Fruit fly (Drosophila melanogaster) whole organism, embryonic: ENCODE measurements around the gene Jupiter.

Source experiments
- ATbp ChIP-seq: fragments of 200-800 bp; sonication (Bioruptor generic); optimal IDR thresholded peaks from 2 replicates; lab custom pipeline; 2017; ENCODE audit warnings: missing biosample characterization, mild to moderate bottlenecking, missing genetic modification characterization, missing genetic modification reagents
- Adf1 ChIP-seq: fragments of 200-800 bp; sonication (Bioruptor generic); IDR thresholded peaks from 2 replicates; pipeline ENCODE4 v1.3.6; 2022; ENCODE audit warnings: missing biosample characterization, missing genetic modification characterization
- Awh ChIP-seq: fragments of 200-800 bp; sonication (Bioruptor generic); IDR thresholded peaks from 2 replicates; pipeline ENCODE4, ENCODE4 v1.3.6; 2022; ENCODE audit warnings: missing biosample characterization, missing genetic modification characterization
- B-H2 ChIP-seq: fragments of 200-800 bp; sonication (Bioruptor generic); optimal IDR thresholded peaks from 2 replicates; lab custom pipeline; 2018; ENCODE audit warnings: missing biosample characterization, mild to moderate bottlenecking, missing genetic modification characterization
- CG11456 ChIP-seq: fragments of 200-800 bp; sonication (Bioruptor generic); IDR thresholded peaks from 3 replicates; pipeline ENCODE4 v1.3.6; 2022; ENCODE audit warnings: missing biosample characterization, missing genetic modification characterization
- CG11560 ChIP-seq: fragments of 200-800 bp; sonication (Bioruptor generic); IDR thresholded peaks from 3 replicates; pipeline ENCODE4 v1.3.6; 2022; ENCODE audit warnings: missing biosample characterization, missing genetic modification characterization
- CG11723 ChIP-seq: fragments of 200-800 bp; sonication (Bioruptor generic); optimal IDR thresholded peaks from 2 replicates; lab custom pipeline; 2017; ENCODE audit warnings: missing biosample characterization, mild to moderate bottlenecking, missing genetic modification characterization
- CG13287 ChIP-seq: fragments of 200-800 bp; sonication (Bioruptor generic); IDR thresholded peaks from 2 replicates; pipeline ENCODE4 v1.3.6; 2022; ENCODE audit warnings: missing biosample characterization, missing genetic modification characterization; ENCODE audit not compliant: partially characterized antibody
- CG14860 ChIP-seq: fragments of 200-800 bp; sonication (Bioruptor generic); IDR thresholded peaks from 3 replicates; pipeline ENCODE4 v1.3.6; 2022; ENCODE audit warnings: missing biosample characterization, missing genetic modification characterization; ENCODE audit not compliant: partially characterized antibody
- CG18599 ChIP-seq: fragments of 200-800 bp; sonication (Bioruptor generic); optimal IDR thresholded peaks from 3 replicates; lab custom pipeline; 2017; ENCODE audit warnings: missing biosample characterization, missing genetic modification characterization, mild to moderate bottlenecking, moderate library complexity, missing genetic modification reagents
- CG2129 ChIP-seq: fragments of 200-800 bp; sonication (Bioruptor generic); IDR thresholded peaks from 2 replicates; pipeline ENCODE4 v1.3.6; 2022; ENCODE audit warnings: missing biosample characterization, missing genetic modification characterization; ENCODE audit not compliant: partially characterized antibody
- CG2199 ChIP-seq: fragments of 200-800 bp; sonication (Bioruptor generic); IDR thresholded peaks from 3 replicates; pipeline ENCODE4 v1.3.6; 2022; ENCODE audit warnings: missing biosample characterization, missing genetic modification characterization
- CG30020 ChIP-seq: fragments of 200-800 bp; optimal IDR thresholded peaks from 2 replicates; lab custom pipeline; 2019; ENCODE audit warnings: missing biosample characterization, mild to moderate bottlenecking, missing genetic modification characterization, moderate library complexity
- CG33213 ChIP-seq: fragments of 200-800 bp; sonication (Bioruptor generic); optimal IDR thresholded peaks from 3 replicates; lab custom pipeline; 2016; ENCODE audit warnings: missing biosample characterization, missing genetic modification characterization
- CG3726 ChIP-seq: fragments of 200-800 bp; sonication (Bioruptor generic); IDR thresholded peaks from 3 replicates; pipeline ENCODE4, ENCODE4 v1.3.6; 2022; ENCODE audit warnings: missing biosample characterization, missing genetic modification characterization
- CG3995 ChIP-seq: fragments of 200-800 bp; sonication (Bioruptor generic); optimal IDR thresholded peaks from 3 replicates; lab custom pipeline; 2016; ENCODE audit warnings: missing biosample characterization, missing genetic modification characterization
- CG43689 ChIP-seq: fragments of 200-800 bp; sonication (Bioruptor generic); IDR thresholded peaks from 2 replicates; pipeline ENCODE4 v1.3.6; 2022; ENCODE audit warnings: missing biosample characterization, missing genetic modification characterization
- CG4730 ChIP-seq: fragments of 200-800 bp; sonication (Bioruptor generic); IDR thresholded peaks from 2 replicates; pipeline ENCODE4 v1.3.6; 2022; ENCODE audit warnings: missing biosample characterization, missing genetic modification characterization
- CG5245 ChIP-seq: fragments of 200-800 bp; sonication (Bioruptor generic); optimal IDR thresholded peaks from 3 replicates; lab custom pipeline; 2016; ENCODE audit warnings: missing biosample characterization, missing genetic modification characterization
- CG6254 ChIP-seq: fragments of 200-800 bp; sonication (Bioruptor generic); optimal IDR thresholded peaks from 3 replicates; lab custom pipeline; 2017; ENCODE audit warnings: mild to moderate bottlenecking, missing biosample characterization, missing genetic modification reagents, missing genetic modification characterization
- CG8359 ChIP-seq: fragments of 200-800 bp; sonication (Bioruptor generic); optimal IDR thresholded peaks from 2 replicates; lab custom pipeline; 2017; ENCODE audit warnings: missing biosample characterization, mild to moderate bottlenecking, missing genetic modification characterization, borderline replicate concordance
- CG9876 ChIP-seq: fragments of 200-800 bp; sonication (Bioruptor generic); optimal IDR thresholded peaks from 2 replicates; lab custom pipeline; 2016; ENCODE audit warnings: missing biosample characterization, missing genetic modification characterization
- CG9932 ChIP-seq: fragments of 200-800 bp; sonication (Bioruptor generic); IDR thresholded peaks from 2 replicates; pipeline ENCODE4 v1.3.6; 2022; ENCODE audit warnings: missing biosample characterization, missing genetic modification characterization
- E2f1 ChIP-seq: fragments of 200-800 bp; sonication (Bioruptor generic); IDR thresholded peaks from 2 replicates; pipeline ENCODE4 v1.3.6; 2022; ENCODE audit warnings: missing biosample characterization, missing genetic modification characterization
- GATAe ChIP-seq: fragments of 200-800 bp; sonication (Bioruptor generic); conservative IDR thresholded peaks from 2 replicates; pipeline ENCODE4 v1.3.6; 2022; ENCODE audit warnings: missing biosample characterization, missing genetic modification characterization
- HmgZ ChIP-seq: fragments of 200-800 bp; sonication (Bioruptor generic); optimal IDR thresholded peaks from 2 replicates; lab custom pipeline; 2018; ENCODE audit warnings: missing biosample characterization, mild to moderate bottlenecking, missing genetic modification characterization
- Hmx ChIP-seq: fragments of 200-800 bp; sonication (Bioruptor generic); optimal IDR thresholded peaks from 2 replicates; lab custom pipeline; 2016; ENCODE audit warnings: missing biosample characterization, missing genetic modification characterization
- Meics ChIP-seq: fragments of 200-800 bp; sonication (Bioruptor generic); optimal IDR thresholded peaks from 2 replicates; lab custom pipeline; 2017; ENCODE audit warnings: missing biosample characterization, mild to moderate bottlenecking, missing genetic modification characterization
- Neu2 ChIP-seq: fragments of 200-800 bp; sonication (Bioruptor generic); optimal IDR thresholded peaks from 3 replicates; lab custom pipeline; 2016; ENCODE audit warnings: missing biosample characterization, missing genetic modification characterization, borderline replicate concordance
- Nf-YA ChIP-seq: fragments of 200-800 bp; sonication (Bioruptor generic); IDR thresholded peaks from 2 replicates; pipeline ENCODE4 v1.3.6; 2022; ENCODE audit warnings: missing biosample characterization, missing genetic modification characterization
- Side ChIP-seq: fragments of 200-800 bp; sonication (Bioruptor generic); optimal IDR thresholded peaks from 2 replicates; lab custom pipeline; 2016; ENCODE audit warnings: missing biosample characterization, missing genetic modification characterization
- Stat92E ChIP-seq, 3 experiments: fragments of >200 bp in 2 of 3; fragments of 200-800 bp in 1 of 3; sonication (Bioruptor generic) in 1 of 3; optimal IDR thresholded peaks; 2 replicates each; lab custom pipeline; 2017 to 2019; ENCODE audit warnings: missing biosample characterization in 3 of 3, missing genetic modification characterization in 3 of 3, mild to moderate bottlenecking in 1 of 3, moderate library complexity in 1 of 3
- TFAM ChIP-seq: fragments of 200-800 bp; sonication (Bioruptor generic); optimal IDR thresholded peaks from 2 replicates; lab custom pipeline; 2017; ENCODE audit warnings: missing biosample characterization, missing genetic modification characterization, inconsistent platforms
- Xrp1 ChIP-seq: fragments of 200-800 bp; sonication (Bioruptor generic); IDR thresholded peaks from 2 replicates; pipeline ENCODE4 v1.3.6; 2022; ENCODE audit warnings: missing biosample characterization, missing genetic modification characterization
- ab ChIP-seq: fragments of 200-800 bp; sonication (Bioruptor generic); optimal IDR thresholded peaks from 2 replicates; lab custom pipeline; 2016; ENCODE audit warnings: missing biosample characterization, missing genetic modification characterization
- aop ChIP-seq: fragments of 200-800 bp; sonication (Bioruptor generic); IDR thresholded peaks from 2 replicates; pipeline ENCODE4 v1.3.6; 2022; ENCODE audit warnings: missing biosample characterization, missing genetic modification characterization
- dimm ChIP-seq: fragments of 200-800 bp; sonication (Bioruptor generic); IDR thresholded peaks from 2 replicates; pipeline ENCODE4 v1.3.6; 2022; ENCODE audit warnings: missing biosample characterization, missing genetic modification characterization
- grn ChIP-seq: fragments of 200-800 bp; sonication (Bioruptor generic); optimal IDR thresholded peaks from 3 replicates; lab custom pipeline; 2017; ENCODE audit warnings: missing biosample characterization, missing genetic modification characterization
- kay ChIP-seq: fragments of 200-800 bp; sonication (Bioruptor generic); optimal IDR thresholded peaks from 2 replicates; lab custom pipeline; 2016; ENCODE audit warnings: missing biosample characterization, missing genetic modification characterization
- lilli ChIP-seq: fragments of 200-800 bp; sonication (Bioruptor generic); optimal IDR thresholded peaks from 3 replicates; lab custom pipeline; 2016; ENCODE audit warnings: missing biosample characterization, missing genetic modification characterization
- lola ChIP-seq, 3 experiments: fragments of >200 bp in 2 of 3; fragments of 200-800 bp in 1 of 3; sonication (Bioruptor generic) in 1 of 3; optimal IDR thresholded peaks; 2 replicates each; lab custom pipeline; 2017 to 2019; ENCODE audit warnings: missing biosample characterization in 3 of 3, missing genetic modification characterization in 3 of 3, mild to moderate bottlenecking in 1 of 3, moderate library complexity in 1 of 3
- pum ChIP-seq: fragments of 200-800 bp; sonication (Bioruptor generic); optimal IDR thresholded peaks from 2 replicates; lab custom pipeline; 2016; ENCODE audit warnings: missing biosample characterization, missing genetic modification characterization
- seq ChIP-seq: fragments of 200-800 bp; sonication (Bioruptor generic); IDR thresholded peaks from 2 replicates; pipeline ENCODE4 v1.3.6; 2022; ENCODE audit warnings: missing biosample characterization, missing genetic modification characterization
- sisA ChIP-seq: fragments of 200-800 bp; sonication (Bioruptor generic); IDR thresholded peaks from 2 replicates; pipeline ENCODE4 v1.3.6; 2022; ENCODE audit warnings: missing biosample characterization, missing genetic modification characterization
- so ChIP-seq: fragments of 200-800 bp; sonication (Bioruptor generic); IDR thresholded peaks from 3 replicates; pipeline ENCODE4 v1.3.6; 2022; ENCODE audit warnings: missing biosample characterization, missing genetic modification characterization
- stc ChIP-seq: fragments of 200-800 bp; sonication (Bioruptor generic); IDR thresholded peaks from 2 replicates; pipeline ENCODE4 v1.3.6; 2022; ENCODE audit warnings: missing biosample characterization, missing genetic modification characterization
- tup ChIP-seq: fragments of 200-800 bp; sonication (Bioruptor generic); optimal IDR thresholded peaks from 2 replicates; lab custom pipeline; 2016; ENCODE audit warnings: missing biosample characterization, mild to moderate bottlenecking, missing genetic modification characterization, moderate library complexity
- tx ChIP-seq: fragments of 200-800 bp; sonication (Bioruptor generic); optimal IDR thresholded peaks from 2 replicates; lab custom pipeline; 2016; ENCODE audit warnings: missing biosample characterization, missing genetic modification characterization
- zen2 ChIP-seq: fragments of 200-800 bp; sonication (Bioruptor generic); IDR thresholded peaks from 3 replicates; pipeline ENCODE4 v1.3.6; 2022; ENCODE audit warnings: missing biosample characterization, missing genetic modification characterization; ENCODE audit not compliant: partially characterized antibody
- zfh2 ChIP-seq: fragments of 200-800 bp; sonication (Bioruptor generic); optimal IDR thresholded peaks from 2 replicates; lab custom pipeline; 2016; ENCODE audit warnings: missing biosample characterization, missing genetic modification characterization

The Jupiter gene

dm6 chr3R:11557492-11557965 is 62.2 kb downstream of the Jupiter start, which contains the start of gene CG10898 (continued):
- no peak for TF ChIP-seq Nf-YA (GFP tag; lab: Robert Waterston, UW)
- TF ChIP-seq CG30020 (tag; lab: Kevin White, UChicago): peak; percentile 87
- TF ChIP-seq HmgZ: peak; percentile 89
- peak; percentile 65 for TF ChIP-seq ab (GFP tag; lab: Kevin White, UChicago)
- peak; percentile 60 for TF ChIP-seq CG6254
- TF ChIP-seq sisA: peak; percentile 87
- peak; percentile 73 for TF ChIP-seq Awh (GFP tag; lab: Robert Waterston, UW)
- peak; percentile 31; the same call in 1 of the 2 replicates for TF ChIP-seq GATAe (GFP tag; lab: Robert Waterston, UW)
- peak; percentile 46 for TF ChIP-seq CG11723 (GFP tag; lab: Kevin White, UChicago)
- TF ChIP-seq Xrp1 (GFP tag; lab: Robert Waterston, UW): peak; percentile 89
- TF ChIP-seq TFAM: peak; percentile 33
- peak; percentile 83 for TF ChIP-seq Side
- TF ChIP-seq CG2199 (GFP tag; lab: Robert Waterston, UW): 0 out of 3 replicates have a peak, but pooled peaks have one; percentile 47
- peak; percentile 85 for TF ChIP-seq CG33213 (GFP tag; lab: Kevin White, UChicago)
- TF ChIP-seq kay (GFP tag; lab: Kevin White, UChicago): peak; percentile 67
- peak; percentile 73 for TF ChIP-seq CG9876 (GFP tag; lab: Kevin White, UChicago)
- peak; percentile 44 for TF ChIP-seq grn (GFP tag; lab: Kevin White, UChicago)
- TF ChIP-seq CG13287 (GFP tag; lab: Robert Waterston, UW): peak; percentile 56; the same call in 1 of the 2 replicates
- TF ChIP-seq seq (GFP tag; lab: Robert Waterston, UW): peak; percentile 67
- TF ChIP-seq zen2 (GFP tag; lab: Robert Waterston, UW): no peak
- TF ChIP-seq Hmx: peak; percentile 41
- peak; percentile 90 for TF ChIP-seq pum
- TF ChIP-seq ATbp (GFP tag; lab: Kevin White, UChicago): peak; percentile 30
- no peak for TF ChIP-seq CG14860 (GFP tag; lab: Robert Waterston, UW)
- peak; percentile 43 for TF ChIP-seq Adf1
- peak; percentile 87 for TF ChIP-seq E2f1
- 0 out of 2 replicates have a peak, but pooled peaks have one; percentile 28 for TF ChIP-seq CG43689 (GFP tag; lab: Robert Waterston, UW)
- TF ChIP-seq so (GFP tag; lab: Robert Waterston, UW): peak; percentile 88
- TF ChIP-seq CG2129 (GFP tag; lab: Robert Waterston, UW): no peak
- TF ChIP-seq zfh2 (GFP tag; lab: Kevin White, UChicago): peak; percentile 85
- peak; percentile 84 for TF ChIP-seq CG4730
- TF ChIP-seq stc: peak; percentile 83
- TF ChIP-seq dimm (GFP tag; lab: Robert Waterston, UW): peak; percentile 35; the same call in 1 of the 2 replicates
- no peak for TF ChIP-seq aop
- peak; percentile 68 for TF ChIP-seq Neu2
- TF ChIP-seq CG9932 (GFP tag; lab: Robert Waterston, UW): peak; percentile 91
- peak; percentile 91 for TF ChIP-seq lilli
- peak; percentile 28 for TF ChIP-seq CG3995
- TF ChIP-seq CG5245 (GFP tag; lab: Kevin White, UChicago): peak; percentile 63
- peak; percentile 79 for TF ChIP-seq CG18599
- no peak for TF ChIP-seq tup (GFP tag; lab: Kevin White, UChicago)
- TF ChIP-seq B-H2: peak; percentile 68
- peak; percentile 74 for TF ChIP-seq Meics (GFP tag; lab: Kevin White, UChicago)
- peak in 1 of 3 experiments; percentile 69 for TF ChIP-seq lola (GFP tag; optimal IDR thresholded peaks at IDR 0.05; lab: Kevin White, UChicago)
- peak; percentile 74 for TF ChIP-seq CG11560 (tag; lab: Robert Waterston, UW)
- TF ChIP-seq tx (GFP tag; lab: Kevin White, UChicago): peak; percentile 86
- peak; percentile 82 for TF ChIP-seq CG3726
- no peak for TF ChIP-seq CG8359
- TF ChIP-seq CG11456 (GFP tag; lab: Robert Waterston, UW): peak; percentile 93
- no peak for TF ChIP-seq Stat92E (GFP tag; optimal IDR thresholded peaks at IDR 0.05; lab: Kevin White, UChicago)
